Fruit fly (Drosophila melanogaster) whole organism, prepupa: ENCODE data around the gene Cpr97Ea.
A peak's percentile ranks its signal among the peaks of the same experiment; 100 is the strongest.

ENCODE experiments used
- Blimp-1 ChIP-seq: fragments of 200-800 bp; sonication (Bioruptor generic); optimal IDR thresholded peaks from 3 replicates; lab custom pipeline; 2017; ENCODE audit warnings: missing biosample characterization, missing genetic modification characterization, mild to moderate bottlenecking, moderate library complexity, missing genetic modification reagents
- CG3919 ChIP-seq: fragments of 200-800 bp; sonication (Bioruptor generic); optimal IDR thresholded peaks from 3 replicates; lab custom pipeline; 2016; ENCODE audit warnings: missing biosample characterization, missing genetic modification characterization
- CG6163 ChIP-seq: fragments of 200-800 bp; sonication (Bioruptor generic); IDR thresholded peaks from 3 replicates; pipeline ENCODE4 v1.3.6; 2022; ENCODE audit warnings: missing biosample characterization, missing genetic modification characterization
- Gug ChIP-seq: fragments of 200-800 bp; sonication (Bioruptor generic); IDR thresholded peaks from 2 replicates; pipeline ENCODE4 v1.3.6; 2022; ENCODE audit warnings: missing biosample characterization, missing genetic modification characterization
- Hr38 ChIP-seq: sonication (Bioruptor generic); optimal IDR thresholded peaks from 2 replicates; lab custom pipeline; 2016; ENCODE audit warnings: missing biosample characterization, missing genetic modification characterization
- Met ChIP-seq: fragments of 200-800 bp; sonication (Bioruptor generic); optimal IDR thresholded peaks from 3 replicates; lab custom pipeline; 2016; ENCODE audit warnings: missing biosample characterization, missing genetic modification characterization
- Sox15 ChIP-seq: fragments of 200-800 bp; sonication (Bioruptor generic); optimal IDR thresholded peaks from 3 replicates; lab custom pipeline; 2016; ENCODE audit warnings: missing biosample characterization, missing genetic modification characterization
- achi ChIP-seq: fragments of 200-800 bp; sonication (Bioruptor generic); optimal IDR thresholded peaks from 3 replicates; lab custom pipeline; 2016; ENCODE audit warnings: missing biosample characterization, missing genetic modification characterization
- lz ChIP-seq: fragments of 200-800 bp; sonication (Bioruptor generic); optimal IDR thresholded peaks from 3 replicates; lab custom pipeline; 2016; ENCODE audit warnings: missing biosample characterization, missing genetic modification characterization
- topi ChIP-seq: fragments of 200-800 bp; sonication (Bioruptor generic); optimal IDR thresholded peaks from 3 replicates; lab custom pipeline; 2016; ENCODE audit warnings: missing biosample characterization, missing genetic modification characterization

DNA sequence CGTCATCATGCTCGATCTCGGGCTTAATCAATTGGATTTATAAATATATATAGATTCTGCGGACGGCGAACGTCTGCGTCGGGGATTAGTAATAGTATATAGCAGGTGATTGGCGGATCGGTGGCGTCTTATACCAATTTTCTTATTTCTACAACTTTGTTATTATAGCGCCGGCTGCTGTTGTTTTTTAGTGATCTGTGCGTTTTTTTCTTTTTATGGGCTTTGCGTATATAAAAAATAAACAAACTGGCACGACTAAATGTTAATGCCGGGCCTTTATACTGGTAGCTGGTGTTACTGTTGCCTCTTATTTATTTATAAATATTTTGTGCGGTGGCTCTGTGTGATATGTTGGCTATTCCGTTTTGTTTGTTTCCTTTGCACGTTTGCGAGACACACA is 18.4 kb downstream of the Cpr97Ea start:
- TF ChIP-seq topi, result no peak
- TF ChIP-seq Gug (GFP tag; lab: Robert Waterston, UW), result no peak
- TF ChIP-seq CG6163, result peak; percentile 76
- no peak for TF ChIP-seq achi
- TF ChIP-seq Hr38 (GFP tag; lab: Kevin White, UChicago), result no peak
- no peak for TF ChIP-seq Sox15 (GFP tag; lab: Kevin White, UChicago)
- TF ChIP-seq Met (GFP tag; lab: Kevin White, UChicago), result no peak
- no peak for TF ChIP-seq CG3919
- TF ChIP-seq Blimp-1 (GFP tag; lab: Kevin White, UChicago), result no peak
- TF ChIP-seq lz (GFP tag; lab: Kevin White, UChicago), result no peak
